Fruit fly (Drosophila melanogaster): ENCODE data around the gene MME1.

MME1 gene

dm6 chr2L:7076055-7076700, 48.9 kb downstream of the MME1 start:
- TF ChIP-seq Hnf4 (GFP tag; optimal IDR thresholded peaks at IDR 0.05), result peak; percentile 61
- no peak for TF ChIP-seq Hr83 (GFP tag; optimal IDR thresholded peaks at IDR 0.05; ENCODE audit: poor library complexity, severe bottlenecking)
- no peak for TF ChIP-seq dsf (GFP tag; optimal IDR thresholded peaks at IDR 0.05; ENCODE audit: borderline replicate concordance)
- TF ChIP-seq OdsH (GFP tag; optimal IDR thresholded peaks at IDR 0.05), result peak; percentile 31
- TF ChIP-seq foxo (GFP tag; optimal IDR thresholded peaks at IDR 0.05), result peak in 1 of 2 experiments; percentile 49
- no peak for TF ChIP-seq Vsx2 (GFP tag; optimal IDR thresholded peaks at IDR 0.05; ENCODE audit: partially characterized antibody)
- no peak for TF ChIP-seq brk (GFP tag; optimal IDR thresholded peaks at IDR 0.05)
- peak; percentile 41 for TF ChIP-seq Sp1 (GFP tag; optimal IDR thresholded peaks at IDR 0.05)
- peak; percentile 6 for TF ChIP-seq woc (GFP tag; optimal IDR thresholded peaks at IDR 0.05)
- peak; percentile 73 for TF ChIP-seq fru (GFP tag; optimal IDR thresholded peaks at IDR 0.05)
- no peak for TF ChIP-seq Rel (GFP tag; optimal IDR thresholded peaks at IDR 0.05)
- no peak for TF ChIP-seq Rel (tag; optimal IDR thresholded peaks at IDR 0.05)
- TF ChIP-seq psq (GFP tag; optimal IDR thresholded peaks at IDR 0.05), result peak; percentile 33
- peak; percentile 69 for TF ChIP-seq h (GFP tag; optimal IDR thresholded peaks at IDR 0.05)
- no peak for TF ChIP-seq Mio (GFP tag; optimal IDR thresholded peaks at IDR 0.05)
- no peak for TF ChIP-seq N (GFP tag; optimal IDR thresholded peaks at IDR 0.05)
- peak; percentile 48 for TF ChIP-seq br (GFP tag; optimal IDR thresholded peaks at IDR 0.05)
- peak; percentile 61 for TF ChIP-seq rgr (GFP tag; optimal IDR thresholded peaks at IDR 0.05)
- TF ChIP-seq GATAd (GFP tag; optimal IDR thresholded peaks at IDR 0.05), result no peak
- TF ChIP-seq ey (GFP tag; optimal IDR thresholded peaks at IDR 0.05), result peak; percentile 60
- no peak for TF ChIP-seq CrebA (GFP tag; optimal IDR thresholded peaks at IDR 0.05; ENCODE audit: borderline replicate concordance)
- TF ChIP-seq HLH106 (tag; optimal IDR thresholded peaks at IDR 0.05), result peak; percentile 35
- TF ChIP-seq CG32264 (GFP tag; optimal IDR thresholded peaks at IDR 0.05), result no peak
- no peak for TF ChIP-seq dl (GFP tag; optimal IDR thresholded peaks at IDR 0.05; ENCODE audit: insufficient read depth in 1 of 2, partially characterized antibody in 2 of 2)

- TF ChIP-seq GATAd (GFP tag; optimal IDR thresholded peaks at IDR 0.05) (no peak), Hnf4 (GFP tag; optimal IDR thresholded peaks at IDR 0.05) (no peak), dmrt93B (GFP tag; optimal IDR thresholded peaks at IDR 0.05) (no peak), sage (GFP tag; optimal IDR thresholded peaks at IDR 0.05) (no peak), Dfd (GFP tag; optimal IDR thresholded peaks at IDR 0.05) (no peak)
Measured at dm6 chr2L:7076804-7077203, 49.5 kb downstream of the MME1 start.

All from whole organism, wandering third instar larva.